Worm (Caenorhabditis elegans): ENCODE data around the gene K12H4.7.

- TF ChIP-seq nhr-28 (tag; optimal IDR thresholded peaks at IDR 0.05) (no peak), ama-1 (optimal IDR thresholded peaks at IDR 0.05) (no peak), nhr-25 (tag; optimal IDR thresholded peaks at IDR 0.05; ENCODE audit: borderline replicate concordance, insufficient read depth) (no peak), egl-27 (tag; optimal IDR thresholded peaks at IDR 0.05) (no peak)
These were observed 41.1 kb downstream of the K12H4.7 start, which contains the start of gene cit-1.1 for ce11 chrIII:8009769-8010168.

All from whole organism, L4 larva.